Worm (Caenorhabditis elegans) whole organism, late embryonic: ENCODE measurements around the gene W01A11.7.

Experiments used
- K02D7.2 ChIP-seq: sonication (generic microtip); optimal IDR thresholded peaks from 2 replicates; lab custom pipeline; 2017; ENCODE audit warnings: mild to moderate bottlenecking, missing genetic modification characterization, missing compliant biosample characterization
- ama-1 ChIP-seq: fragments of 150-350 bp; optimal IDR thresholded peaks from 2 replicates; lab custom pipeline; 2014
- elt-2 ChIP-seq: sonication (generic microtip); optimal IDR thresholded peaks from 2 replicates; lab custom pipeline; 2016; ENCODE audit warnings: missing genetic modification reagents, missing genetic modification characterization, missing compliant biosample characterization
- pax-1 ChIP-seq: fragments of 150-350 bp; optimal IDR thresholded peaks from 2 replicates; lab custom pipeline; 2014; ENCODE audit warnings: missing biosample characterization, missing genetic modification characterization

- TF ChIP-seq elt-2 (tag; lab: Kevin White, UChicago) (peak; percentile 6), K02D7.2 (no peak), ama-1 (lab: Kevin White, UChicago) (no peak), pax-1 (tag; lab: Kevin White, UChicago) (no peak)
Observed at ce11 chrV:6456903-6457302, 48.3 kb downstream of the W01A11.7 start.
